Fruit fly (Drosophila melanogaster) whole organism, embryonic: ENCODE results near the gene CG33181.

Experiments
- Bdp1 ChIP-seq: fragments of 200-800 bp; sonication (Bioruptor generic); optimal IDR thresholded peaks from 3 replicates; lab custom pipeline; 2016; ENCODE audit warnings: missing biosample characterization, missing genetic modification characterization
- CG10267 ChIP-seq: fragments of 200-800 bp; sonication (Bioruptor generic); optimal IDR thresholded peaks from 2 replicates; lab custom pipeline; 2018; ENCODE audit warnings: missing biosample characterization, mild to moderate bottlenecking, missing genetic modification characterization, moderate library complexity
- CG11560 ChIP-seq: fragments of 200-800 bp; sonication (Bioruptor generic); IDR thresholded peaks from 3 replicates; pipeline ENCODE4 v1.3.6; 2022; ENCODE audit warnings: missing biosample characterization, missing genetic modification characterization
- CG12659 ChIP-seq: fragments of 200-800 bp; sonication (Bioruptor generic); optimal IDR thresholded peaks from 3 replicates; lab custom pipeline; 2017; ENCODE audit warnings: mild to moderate bottlenecking, missing biosample characterization, missing genetic modification reagents, missing genetic modification characterization
- CG13287 ChIP-seq: fragments of 200-800 bp; sonication (Bioruptor generic); IDR thresholded peaks from 2 replicates; pipeline ENCODE4 v1.3.6; 2022; ENCODE audit warnings: missing biosample characterization, missing genetic modification characterization; ENCODE audit not compliant: partially characterized antibody
- CG15011 ChIP-seq: fragments of 200-800 bp; sonication (Bioruptor generic); optimal IDR thresholded peaks from 3 replicates; lab custom pipeline; 2018; ENCODE audit warnings: missing biosample characterization, mild to moderate bottlenecking, missing genetic modification characterization
- CG15479 ChIP-seq: fragments of 200-800 bp; sonication (Bioruptor generic); optimal IDR thresholded peaks from 3 replicates; lab custom pipeline; 2019; ENCODE audit warnings: missing biosample characterization, mild to moderate bottlenecking, missing genetic modification characterization, moderate library complexity
- CG1602 ChIP-seq: fragments of 200-800 bp; sonication (Bioruptor generic); optimal IDR thresholded peaks from 3 replicates; lab custom pipeline; 2016; ENCODE audit warnings: missing biosample characterization, missing genetic modification characterization
- CG17802 ChIP-seq: fragments of 200-800 bp; sonication (Bioruptor generic); optimal IDR thresholded peaks from 2 replicates; lab custom pipeline; 2018; ENCODE audit warnings: missing biosample characterization, mild to moderate bottlenecking, missing genetic modification characterization, moderate library complexity
- CG1792 ChIP-seq: fragments of 200-800 bp; sonication (Bioruptor generic); optimal IDR thresholded peaks from 2 replicates; lab custom pipeline; 2016; ENCODE audit warnings: missing biosample characterization, missing genetic modification characterization
- CG18262 ChIP-seq: fragments of 200-800 bp; optimal IDR thresholded peaks from 3 replicates; lab custom pipeline; 2019; ENCODE audit warnings: missing biosample characterization, mild to moderate bottlenecking, missing genetic modification characterization, moderate library complexity
- CG1832 ChIP-seq: fragments of 200-800 bp; sonication (Bioruptor generic); optimal IDR thresholded peaks from 2 replicates; lab custom pipeline; 2017; ENCODE audit warnings: missing biosample characterization, mild to moderate bottlenecking, missing genetic modification characterization, inconsistent platforms
- CG2120 ChIP-seq: fragments of 200-800 bp; sonication (Bioruptor generic); optimal IDR thresholded peaks from 3 replicates; lab custom pipeline; 2016; ENCODE audit warnings: missing biosample characterization, missing genetic modification characterization
- CG33213 ChIP-seq: fragments of 200-800 bp; sonication (Bioruptor generic); optimal IDR thresholded peaks from 3 replicates; lab custom pipeline; 2016; ENCODE audit warnings: missing biosample characterization, missing genetic modification characterization
- CG3847 ChIP-seq: fragments of 200-800 bp; sonication (Bioruptor generic); IDR thresholded peaks from 2 replicates; pipeline ENCODE4 v1.3.6; 2022; ENCODE audit warnings: missing biosample characterization, missing genetic modification characterization
- CG4854 ChIP-seq: fragments of 200-800 bp; sonication (Bioruptor generic); optimal IDR thresholded peaks from 2 replicates; lab custom pipeline; 2016; ENCODE audit warnings: missing biosample characterization, missing genetic modification characterization, inconsistent platforms
- CG6654 ChIP-seq: fragments of 200-800 bp; sonication (Bioruptor generic); optimal IDR thresholded peaks from 2 replicates; lab custom pipeline; 2017; ENCODE audit warnings: missing biosample characterization, mild to moderate bottlenecking, missing genetic modification characterization
- CG6791 ChIP-seq: fragments of 200-800 bp; sonication (Bioruptor generic); IDR thresholded peaks from 3 replicates; pipeline ENCODE4 v1.3.6; 2022; ENCODE audit warnings: missing biosample characterization, missing genetic modification characterization; ENCODE audit not compliant: partially characterized antibody
- CG7987 ChIP-seq: fragments of 200-800 bp; sonication (Bioruptor generic); optimal IDR thresholded peaks from 2 replicates; lab custom pipeline; 2018; ENCODE audit warnings: missing biosample characterization, mild to moderate bottlenecking, missing genetic modification characterization, moderate library complexity
- CG9215 ChIP-seq: fragments of 200-800 bp; sonication (Bioruptor generic); IDR thresholded peaks from 2 replicates; pipeline ENCODE4 v1.3.6; 2022; ENCODE audit warnings: missing biosample characterization, missing genetic modification characterization
- Dip2 ChIP-seq: fragments of 200-800 bp; sonication (Bioruptor generic); IDR thresholded peaks from 2 replicates; pipeline ENCODE4 v1.3.6; 2022; ENCODE audit warnings: missing biosample characterization, missing genetic modification characterization
- Doc3 ChIP-seq: fragments of 200-800 bp; sonication (Bioruptor generic); IDR thresholded peaks from 3 replicates; pipeline ENCODE4 v1.3.6; 2022; ENCODE audit warnings: missing biosample characterization, missing genetic modification characterization; ENCODE audit not compliant: partially characterized antibody
- Eip74EF ChIP-seq, 2 experiments: fragments of 200-800 bp in 1 of 2; fragments of >200 bp in 1 of 2; sonication (Bioruptor generic) in 1 of 2; optimal IDR thresholded peaks; 2 replicates each; lab custom pipeline; 2017 to 2019; ENCODE audit warnings: missing biosample characterization in 2 of 2, missing genetic modification characterization in 2 of 2, mild to moderate bottlenecking in 1 of 2, moderate library complexity in 1 of 2
- Gsc ChIP-seq: fragments of 200-800 bp; sonication (Bioruptor generic); IDR thresholded peaks from 2 replicates; pipeline ENCODE4 v1.3.6; 2022; ENCODE audit warnings: missing biosample characterization, missing genetic modification characterization
- Gug ChIP-seq: fragments of 200-800 bp; sonication (Bioruptor generic); IDR thresholded peaks from 4 replicates; pipeline ENCODE4 v1.3.6; 2022; ENCODE audit warnings: missing biosample characterization, missing genetic modification characterization
- HLH4C ChIP-seq: fragments of 200-800 bp; sonication (Bioruptor generic); IDR thresholded peaks from 3 replicates; pipeline ENCODE4 v1.3.6; 2022; ENCODE audit warnings: missing biosample characterization, missing genetic modification characterization; ENCODE audit not compliant: partially characterized antibody
- Hand ChIP-seq: fragments of 200-800 bp; sonication (Bioruptor generic); optimal IDR thresholded peaks from 2 replicates; lab custom pipeline; 2017; ENCODE audit warnings: mild to moderate bottlenecking, missing biosample characterization, missing genetic modification reagents, missing genetic modification characterization
- Hsf ChIP-seq: fragments of 200-800 bp; sonication (Bioruptor generic); optimal IDR thresholded peaks from 3 replicates; lab custom pipeline; 2016; ENCODE audit warnings: missing biosample characterization, missing genetic modification characterization
- Oli ChIP-seq: fragments of 200-800 bp; sonication (Bioruptor generic); optimal IDR thresholded peaks from 2 replicates; lab custom pipeline; 2018; ENCODE audit warnings: missing biosample characterization, mild to moderate bottlenecking, missing genetic modification characterization, moderate library complexity
- Poxn ChIP-seq: fragments of 200-800 bp; sonication (Bioruptor generic); IDR thresholded peaks from 2 replicates; pipeline ENCODE4 v1.3.6; 2022; ENCODE audit warnings: missing biosample characterization, missing genetic modification characterization
- Sin3A ChIP-seq: fragments of >200 bp; optimal IDR thresholded peaks from 2 replicates; lab custom pipeline; 2018
- Sox100B ChIP-seq: fragments of 200-800 bp; sonication (Bioruptor generic); optimal IDR thresholded peaks from 3 replicates; lab custom pipeline; 2018; ENCODE audit warnings: missing biosample characterization, mild to moderate bottlenecking, missing genetic modification characterization
- Sox102F ChIP-seq: fragments of 200-800 bp; sonication (Bioruptor generic); optimal IDR thresholded peaks from 2 replicates; lab custom pipeline; 2018; ENCODE audit warnings: missing biosample characterization, mild to moderate bottlenecking, missing genetic modification characterization, moderate library complexity
- Vsx1 ChIP-seq: fragments of 200-800 bp; sonication (Bioruptor generic); optimal IDR thresholded peaks from 2 replicates; lab custom pipeline; 2017; ENCODE audit warnings: missing biosample characterization, mild to moderate bottlenecking, missing genetic modification characterization, missing genetic modification reagents
- ase ChIP-seq: fragments of 200-800 bp; sonication (Bioruptor generic); IDR thresholded peaks from 3 replicates; pipeline ENCODE4 v1.3.6; 2022; ENCODE audit warnings: missing biosample characterization, missing genetic modification characterization
- cas ChIP-seq: fragments of 200-800 bp; sonication (Bioruptor generic); IDR thresholded peaks from 2 replicates; pipeline ENCODE4 v1.3.6; 2022; ENCODE audit warnings: missing biosample characterization, missing genetic modification characterization
- ci ChIP-seq: fragments of 200-800 bp; sonication (Bioruptor generic); IDR thresholded peaks from 3 replicates; pipeline ENCODE4 v1.3.6; 2022; ENCODE audit warnings: missing biosample characterization, missing genetic modification characterization
- dan ChIP-seq: fragments of 200-800 bp; sonication (Bioruptor generic); IDR thresholded peaks from 2 replicates; pipeline ENCODE4 v1.3.6; 2022; ENCODE audit warnings: missing biosample characterization, missing genetic modification characterization
- kah ChIP-seq: fragments of 200-800 bp; sonication (Bioruptor generic); optimal IDR thresholded peaks from 2 replicates; lab custom pipeline; 2018; ENCODE audit warnings: missing biosample characterization, mild to moderate bottlenecking, missing genetic modification characterization
- klu ChIP-seq: fragments of 200-800 bp; sonication (Bioruptor generic); IDR thresholded peaks from 2 replicates; pipeline ENCODE4 v1.3.6; 2022; ENCODE audit warnings: missing biosample characterization, missing genetic modification characterization
- nerfin-1 ChIP-seq: fragments of 200-800 bp; sonication (Bioruptor generic); optimal IDR thresholded peaks from 3 replicates; lab custom pipeline; 2019; ENCODE audit warnings: missing biosample characterization, mild to moderate bottlenecking, missing genetic modification characterization, moderate library complexity
- nmo ChIP-seq: fragments of 200-800 bp; sonication (Bioruptor generic); optimal IDR thresholded peaks from 2 replicates; lab custom pipeline; 2018; ENCODE audit warnings: missing biosample characterization, mild to moderate bottlenecking, missing genetic modification characterization, moderate library complexity
- otp ChIP-seq: fragments of 200-800 bp; sonication (Bioruptor generic); IDR thresholded peaks from 3 replicates; pipeline ENCODE4, ENCODE4 v1.3.6; 2022; ENCODE audit warnings: missing biosample characterization, missing genetic modification characterization
- pzg ChIP-seq: fragments of 200-800 bp; sonication (Bioruptor generic); optimal IDR thresholded peaks from 3 replicates; lab custom pipeline; 2018; ENCODE audit warnings: missing biosample characterization, mild to moderate bottlenecking, missing genetic modification characterization, moderate library complexity
- sqz ChIP-seq: fragments of 200-800 bp; sonication (Bioruptor generic); optimal IDR thresholded peaks from 3 replicates; lab custom pipeline; 2018; ENCODE audit warnings: missing biosample characterization, mild to moderate bottlenecking, missing genetic modification characterization
- sr ChIP-seq: fragments of 200-800 bp; sonication (Bioruptor generic); IDR thresholded peaks from 3 replicates; pipeline ENCODE4 v1.3.6; 2022; ENCODE audit warnings: missing biosample characterization, missing genetic modification characterization
- tll ChIP-seq, 2 experiments: fragments of 200-800 bp in 1 of 2; fragments of >200 bp in 1 of 2; sonication (Bioruptor generic) in 1 of 2; optimal IDR thresholded peaks; 2 replicates each; lab custom pipeline; 2017 to 2019; ENCODE audit warnings: missing biosample characterization in 2 of 2, missing genetic modification characterization in 2 of 2, mild to moderate bottlenecking in 1 of 2, moderate library complexity in 1 of 2
- twi ChIP-seq: fragments of 200-800 bp; optimal IDR thresholded peaks from 2 replicates; lab custom pipeline; 2019; ENCODE audit warnings: missing biosample characterization, mild to moderate bottlenecking, missing genetic modification characterization, moderate library complexity
- vfl ChIP-seq: fragments of 200-800 bp; sonication (Bioruptor generic); optimal IDR thresholded peaks from 2 replicates; lab custom pipeline; 2016; ENCODE audit warnings: missing biosample characterization, missing genetic modification characterization

CG33181 gene

DNA sequence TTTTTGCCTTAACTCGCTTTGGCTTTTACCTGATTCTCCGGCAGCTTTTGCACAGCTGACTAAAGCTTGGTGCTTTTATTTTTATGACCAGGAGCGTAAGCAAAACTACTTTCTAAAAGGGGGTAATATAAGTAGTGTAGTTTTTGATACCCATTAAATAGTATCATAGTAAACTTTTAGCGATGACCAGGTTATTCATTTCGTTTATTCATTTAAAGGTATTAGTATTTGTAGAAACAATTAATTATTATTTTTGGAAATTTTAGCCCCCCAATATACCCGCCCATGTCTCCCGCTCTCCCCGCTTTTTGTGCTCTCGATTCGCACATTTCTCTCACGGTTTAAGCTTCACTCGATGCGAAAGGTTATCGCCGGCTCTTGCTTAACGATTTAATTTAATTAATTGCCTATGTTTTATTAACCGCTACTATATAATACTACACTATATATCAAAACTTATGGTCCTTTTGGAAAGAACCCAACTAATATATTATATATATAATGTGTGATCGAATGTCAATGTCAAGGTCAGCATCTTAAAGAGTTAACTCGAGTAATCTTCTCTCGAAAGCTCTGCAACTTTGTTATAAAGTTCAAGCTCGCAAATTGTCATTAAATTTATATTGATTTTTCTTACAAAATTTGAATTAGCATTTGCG, 24.6 kb upstream of the CG33181 start, which contains the start of gene Sptr (continued):
- TF ChIP-seq klu (GFP tag; lab: Robert Waterston, UW) (peak; percentile 81), Sin3A (lab: Kevin White, UChicago) (no peak), CG1792 (peak; percentile 58), CG7987 (GFP tag; lab: Kevin White, UChicago) (peak; percentile 43), Gsc (GFP tag; lab: Robert Waterston, UW) (no peak), Sox100B (GFP tag; lab: Kevin White, UChicago) (peak; percentile 72), ase (GFP tag; lab: Robert Waterston, UW) (peak; percentile 77; the same call in 2 of the 3 replicates), CG1602 (GFP tag; lab: Kevin White, UChicago) (peak; percentile 74), Dip2 (GFP tag; lab: Robert Waterston, UW) (no peak), sqz (no peak), CG4854 (GFP tag; lab: Kevin White, UChicago) (peak; percentile 72), Hand (GFP tag; lab: Kevin White, UChicago) (peak; percentile 91), twi (tag; lab: Kevin White, UChicago) (peak; percentile 32), CG10267 (tag; lab: Kevin White, UChicago) (peak; percentile 71), CG15011 (GFP tag; lab: Kevin White, UChicago) (peak; percentile 84), kah (GFP tag; lab: Kevin White, UChicago) (peak; percentile 73), HLH4C (GFP tag; lab: Robert Waterston, UW) (no peak), cas (GFP tag; lab: Robert Waterston, UW) (peak; percentile 82), Poxn (peak; percentile 66; the same call in 1 of the 2 replicates), CG11560 (tag; lab: Robert Waterston, UW) (peak; percentile 62; the same call in 2 of the 3 replicates), Gug (GFP tag; lab: Robert Waterston, UW) (peak; percentile 76; the same call in 3 of the 4 replicates), vfl (GFP tag; lab: Kevin White, UChicago) (peak; percentile 82), CG18262 (tag; lab: Kevin White, UChicago) (peak; percentile 75), CG9215 (GFP tag; lab: Robert Waterston, UW) (peak; percentile 86), CG2120 (peak; percentile 96), ci (peak; percentile 88), sr (GFP tag; lab: Robert Waterston, UW) (peak; percentile 44; the same call in 1 of the 3 replicates), CG6791 (GFP tag; lab: Robert Waterston, UW) (no peak), Bdp1 (GFP tag; lab: Kevin White, UChicago) (peak; percentile 55), CG6654 (GFP tag; lab: Kevin White, UChicago) (peak; percentile 12), Doc3 (no peak), dan (GFP tag; lab: Robert Waterston, UW) (no peak), CG17802 (tag; lab: Kevin White, UChicago) (peak; percentile 7), nerfin-1 (peak; percentile 67), CG1832 (no peak), Eip74EF (GFP tag; optimal IDR thresholded peaks at IDR 0.05; lab: Kevin White, UChicago) (peak in 1 of 2 experiments; percentile 82), CG12659 (GFP tag; lab: Kevin White, UChicago) (peak; percentile 92), nmo (GFP tag; lab: Kevin White, UChicago) (peak; percentile 83), CG15479 (GFP tag; lab: Kevin White, UChicago) (no peak), pzg (GFP tag; lab: Kevin White, UChicago) (peak; percentile 12), tll (GFP tag; optimal IDR thresholded peaks at IDR 0.05; lab: Kevin White, UChicago) (no peak), CG33213 (GFP tag; lab: Kevin White, UChicago) (peak; percentile 62), Hsf (GFP tag; lab: Kevin White, UChicago) (peak; percentile 85), CG13287 (GFP tag; lab: Robert Waterston, UW) (0 out of 2 replicates have a peak, but pooled peaks have one; percentile 21), otp (GFP tag; lab: Robert Waterston, UW) (peak; percentile 83), Sox102F (peak; percentile 86), Vsx1 (GFP tag; lab: Kevin White, UChicago) (peak; percentile 69), Oli (tag; lab: Kevin White, UChicago) (peak; percentile 86), CG3847 (peak; percentile 92)
